Worm (Caenorhabditis elegans): Measurements from ENCODE around the gene H13N06.2.

The H13N06.2 gene

ce11 chrX:15533847-15534246 lies 45.9 kb downstream of the H13N06.2 start:
- peak; percentile 0 for TF ChIP-seq snpc-4 (tag; optimal IDR thresholded peaks at IDR 0.05)

ce11 chrX:15535190-15535636 lies 47.3 kb downstream of the H13N06.2 start:
- TF ChIP-seq ceh-82 (tag; optimal IDR thresholded peaks at IDR 0.05), result peak; percentile 30
- TF ChIP-seq nhr-77 (tag; optimal IDR thresholded peaks at IDR 0.05), result no peak
- no peak for TF ChIP-seq sma-3 (GFP tag; optimal IDR thresholded peaks at IDR 0.05)
- no peak for TF ChIP-seq elt-1 (tag; optimal IDR thresholded peaks at IDR 0.05)
- peak; percentile 82 for TF ChIP-seq nhr-129 (tag; optimal IDR thresholded peaks at IDR 0.05)
- no peak for TF ChIP-seq nhr-11 (tag; optimal IDR thresholded peaks at IDR 0.05)
- peak; percentile 71 for TF ChIP-seq sem-4 (tag; optimal IDR thresholded peaks at IDR 0.05)
- TF ChIP-seq gmeb-1 (tag; optimal IDR thresholded peaks at IDR 0.05), result no peak
- TF ChIP-seq unc-39 (tag; optimal IDR thresholded peaks at IDR 0.05), result no peak
- peak; percentile 82 for TF ChIP-seq Y55F3AM.14 (GFP tag; optimal IDR thresholded peaks at IDR 0.05)
- no peak for TF ChIP-seq fos-1 (tag; optimal IDR thresholded peaks at IDR 0.05)
- no peak for TF ChIP-seq nhr-237 (tag; optimal IDR thresholded peaks at IDR 0.05)
- TF ChIP-seq alr-1 (tag; optimal IDR thresholded peaks at IDR 0.05), result no peak
- no peak for TF ChIP-seq snpc-4 (tag; optimal IDR thresholded peaks at IDR 0.05)
- no peak for TF ChIP-seq nhr-12 (tag; optimal IDR thresholded peaks at IDR 0.05)
- no peak for TF ChIP-seq unc-62 (GFP tag; optimal IDR thresholded peaks at IDR 0.05)
- TF ChIP-seq nhr-23 (tag; optimal IDR thresholded peaks at IDR 0.05), result no peak
- TF ChIP-seq peb-1 (tag; optimal IDR thresholded peaks at IDR 0.05), result no peak
- TF ChIP-seq lin-39 (tag; optimal IDR thresholded peaks at IDR 0.05), result peak; percentile 54
- no peak for TF ChIP-seq ama-1 (optimal IDR thresholded peaks at IDR 0.05)
- TF ChIP-seq ztf-1 (GFP tag; conservative IDR thresholded peaks at IDR 0.05), result no peak
- peak; percentile 75 for TF ChIP-seq crh-2 (tag; optimal IDR thresholded peaks at IDR 0.05)
- TF ChIP-seq lsy-2 (tag; optimal IDR thresholded peaks at IDR 0.05), result peak in 1 of 2 experiments; percentile 79
- no peak for TF ChIP-seq ztf-11 (tag; optimal IDR thresholded peaks at IDR 0.05)
- TF ChIP-seq zag-1 (tag; optimal IDR thresholded peaks at IDR 0.05), result peak; percentile 91
- TF ChIP-seq nhr-10 (tag; optimal IDR thresholded peaks at IDR 0.05), result no peak
- TF ChIP-seq mab-5 (tag; optimal IDR thresholded peaks at IDR 0.05), result peak; percentile 18
- no peak for TF ChIP-seq mbf-1 (tag; optimal IDR thresholded peaks at IDR 0.05)
- peak; percentile 87 for TF ChIP-seq unc-55 (GFP tag; optimal IDR thresholded peaks at IDR 0.05)
- no peak for TF ChIP-seq dmd-4 (tag; optimal IDR thresholded peaks at IDR 0.05)
- TF ChIP-seq ceh-16 (tag; optimal IDR thresholded peaks at IDR 0.05), result no peak
- TF ChIP-seq ztf-4 (tag; optimal IDR thresholded peaks at IDR 0.05), result peak; percentile 30
- TF ChIP-seq nhr-25 (tag; optimal IDR thresholded peaks at IDR 0.05), result no peak
- peak; percentile 65 for TF ChIP-seq F13H6.1 (tag; optimal IDR thresholded peaks at IDR 0.05)
- no peak for TF ChIP-seq elt-3 (tag; optimal IDR thresholded peaks at IDR 0.05)
- no peak for TF ChIP-seq blmp-1 (tag; optimal IDR thresholded peaks at IDR 0.05; ENCODE audit: insufficient read depth)
- TF ChIP-seq R02D3.7 (tag; optimal IDR thresholded peaks at IDR 0.05), result no peak
- TF ChIP-seq ZK546.5 (tag; optimal IDR thresholded peaks at IDR 0.05), result no peak
- TF ChIP-seq aly-2 (tag; optimal IDR thresholded peaks at IDR 0.05), result no peak
- peak in 1 of 2 experiments; percentile 78 for TF ChIP-seq mdl-1 (tag; optimal IDR thresholded peaks at IDR 0.05)
- peak; percentile 74 for TF ChIP-seq C34F6.9 (tag; optimal IDR thresholded peaks at IDR 0.05)
- peak; percentile 4 for TF ChIP-seq nhr-21 (tag; optimal IDR thresholded peaks at IDR 0.05)
- peak; percentile 20 for TF ChIP-seq lin-13 (GFP tag; optimal IDR thresholded peaks at IDR 0.05)
- TF ChIP-seq nhr-6 (tag; optimal IDR thresholded peaks at IDR 0.05), result peak; percentile 62
- TF ChIP-seq skn-1 (tag; optimal IDR thresholded peaks at IDR 0.05), result no peak
- TF ChIP-seq lin-11 (tag; optimal IDR thresholded peaks at IDR 0.05), result peak; percentile 42
- peak; percentile 82 for TF ChIP-seq egl-27 (tag; optimal IDR thresholded peaks at IDR 0.05)
- TF ChIP-seq sma-9 (GFP tag; optimal IDR thresholded peaks at IDR 0.05), result peak; percentile 79
- TF ChIP-seq sma-9 (tag; optimal IDR thresholded peaks at IDR 0.05), result no peak
